Worm (Caenorhabditis elegans) whole organism, L2 larva: Measurements from ENCODE around the gene R193.6.

ENCODE experiments used
- R02D3.7 ChIP-seq: fragments of 150-350 bp; optimal IDR thresholded peaks from 2 replicates; lab custom pipeline; 2014; ENCODE audit warnings: missing biosample characterization, missing genetic modification characterization
- egl-27 ChIP-seq: sonication (generic microtip); optimal IDR thresholded peaks from 3 replicates; lab custom pipeline; 2017; ENCODE audit warnings: missing biosample characterization, missing genetic modification reagents, missing genetic modification characterization
- elt-3 ChIP-seq: sonication (generic microtip); optimal IDR thresholded peaks from 2 replicates; lab custom pipeline; 2017; ENCODE audit warnings: missing biosample characterization, missing genetic modification characterization
- nhr-11 ChIP-seq: fragments of 150-350 bp; optimal IDR thresholded peaks from 2 replicates; lab custom pipeline; 2014; ENCODE audit warnings: missing biosample characterization, missing genetic modification characterization
- nhr-12 ChIP-seq: fragments of 150-350 bp; optimal IDR thresholded peaks from 2 replicates; lab custom pipeline; 2014; ENCODE audit warnings: missing biosample characterization, missing genetic modification characterization
- nhr-25 ChIP-seq: fragments of 150-350 bp; sonication (generic microtip); optimal IDR thresholded peaks from 3 replicates; lab custom pipeline; 2014; ENCODE audit warnings: missing biosample characterization, missing genetic modification characterization
- nhr-6 ChIP-seq: fragments of 150-350 bp; optimal IDR thresholded peaks from 2 replicates; lab custom pipeline; 2014; ENCODE audit warnings: missing biosample characterization, missing genetic modification characterization
- skn-1 ChIP-seq: sonication (generic microtip); optimal IDR thresholded peaks from 2 replicates; lab custom pipeline; 2017; ENCODE audit warnings: missing biosample characterization, missing genetic modification characterization
- unc-62 ChIP-seq: fragments of 150-350 bp; optimal IDR thresholded peaks from 2 replicates; lab custom pipeline; 2014; ENCODE audit warnings: missing biosample characterization, missing genetic modification reagents, missing genetic modification characterization
- ztf-11 ChIP-seq: sonication (generic microtip); optimal IDR thresholded peaks from 2 replicates; lab custom pipeline; 2017; ENCODE audit warnings: missing biosample characterization, missing genetic modification characterization
- ztf-4 ChIP-seq: fragments of 150-350 bp; optimal IDR thresholded peaks from 2 replicates; lab custom pipeline; 2014; ENCODE audit warnings: missing biosample characterization, missing genetic modification characterization

DNA sequence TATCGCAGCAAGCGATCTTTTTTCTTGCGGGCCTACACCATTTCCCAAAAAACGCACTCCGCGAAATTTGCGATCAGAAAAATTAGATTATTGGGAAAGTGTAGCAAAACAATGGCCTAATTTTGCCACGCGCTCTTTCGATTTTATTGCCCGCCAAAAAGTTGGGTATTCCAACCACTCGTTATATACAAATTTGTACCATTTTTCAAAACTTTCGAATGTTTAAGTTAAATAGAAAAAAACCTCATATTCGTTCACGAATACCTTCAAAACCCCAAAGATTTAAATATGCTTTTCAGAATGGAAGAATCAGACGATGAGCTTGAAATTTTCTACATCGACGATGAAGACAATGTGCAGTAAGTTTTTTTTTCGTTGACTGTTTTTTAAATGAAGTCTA is 44.3 kb downstream of the R193.6 start, which contains the start of gene T13G4.1:
- no peak for TF ChIP-seq R02D3.7 (tag; lab: Kevin White, UChicago)
- TF ChIP-seq ztf-4 (tag; lab: Kevin White, UChicago) = no peak
- no peak for TF ChIP-seq unc-62 (GFP tag; lab: Kevin White, UChicago)
- no peak for TF ChIP-seq nhr-12 (tag; lab: Kevin White, UChicago)
- no peak for TF ChIP-seq nhr-25 (tag; lab: Kevin White, UChicago)
- no peak for TF ChIP-seq skn-1 (tag; lab: Kevin White, UChicago)
- no peak for TF ChIP-seq egl-27 (tag; lab: Kevin White, UChicago)
- TF ChIP-seq elt-3 (tag; lab: Kevin White, UChicago) = no peak
- TF ChIP-seq nhr-6 (tag; lab: Kevin White, UChicago) = no peak
- TF ChIP-seq ztf-11 (tag; lab: Kevin White, UChicago) = no peak
- no peak for TF ChIP-seq nhr-11 (tag; lab: Kevin White, UChicago)
